Fruit fly (Drosophila melanogaster) whole organism, embryonic: ENCODE measurements around the gene CG42404.

Experiments used
- Ada2b ChIP-seq: fragments of 200-800 bp; sonication (Bioruptor generic); IDR thresholded peaks from 2 replicates; pipeline ENCODE4 v1.3.6; 2022; ENCODE audit warnings: missing biosample characterization, missing genetic modification characterization
- Awh ChIP-seq: fragments of 200-800 bp; sonication (Bioruptor generic); IDR thresholded peaks from 2 replicates; pipeline ENCODE4, ENCODE4 v1.3.6; 2022; ENCODE audit warnings: missing biosample characterization, missing genetic modification characterization
- CG10321 ChIP-seq: fragments of 200-800 bp; sonication (Bioruptor generic); IDR thresholded peaks from 2 replicates; pipeline ENCODE4 v1.3.6; 2022; ENCODE audit warnings: missing biosample characterization, missing genetic modification characterization
- CG10462 ChIP-seq: fragments of 200-800 bp; sonication (Bioruptor generic); optimal IDR thresholded peaks from 2 replicates; lab custom pipeline; 2016; ENCODE audit warnings: missing biosample characterization, missing genetic modification characterization
- CG12236 ChIP-seq: fragments of 200-800 bp; sonication (Bioruptor generic); optimal IDR thresholded peaks from 2 replicates; lab custom pipeline; 2016; ENCODE audit warnings: missing biosample characterization, missing genetic modification characterization
- CG1233 ChIP-seq: fragments of 200-800 bp; sonication (Bioruptor generic); optimal IDR thresholded peaks from 4 replicates; lab custom pipeline; 2018; ENCODE audit warnings: missing biosample characterization, mild to moderate bottlenecking, missing genetic modification characterization
- CG12942 ChIP-seq: fragments of 200-800 bp; sonication (Bioruptor generic); optimal IDR thresholded peaks from 3 replicates; lab custom pipeline; 2016; ENCODE audit warnings: missing biosample characterization, missing genetic modification characterization
- CG14710 ChIP-seq: fragments of 200-800 bp; sonication (Bioruptor generic); optimal IDR thresholded peaks from 3 replicates; lab custom pipeline; 2019; ENCODE audit warnings: missing biosample characterization, mild to moderate bottlenecking, missing genetic modification characterization, moderate library complexity
- CG1602 ChIP-seq: fragments of 200-800 bp; sonication (Bioruptor generic); optimal IDR thresholded peaks from 3 replicates; lab custom pipeline; 2016; ENCODE audit warnings: missing biosample characterization, missing genetic modification characterization
- CG3065 ChIP-seq: fragments of 200-800 bp; sonication (Bioruptor generic); optimal IDR thresholded peaks from 2 replicates; lab custom pipeline; 2016; ENCODE audit warnings: missing biosample characterization, missing genetic modification characterization
- CG3163 ChIP-seq: fragments of 200-800 bp; sonication (Bioruptor generic); optimal IDR thresholded peaks from 3 replicates; lab custom pipeline; 2016; ENCODE audit warnings: missing biosample characterization, missing genetic modification characterization
- CG4707 ChIP-seq: fragments of 200-800 bp; sonication (Bioruptor generic); optimal IDR thresholded peaks from 2 replicates; lab custom pipeline; 2018; ENCODE audit warnings: missing biosample characterization, mild to moderate bottlenecking, missing genetic modification characterization, moderate library complexity
- CG4730 ChIP-seq: fragments of 200-800 bp; sonication (Bioruptor generic); IDR thresholded peaks from 2 replicates; pipeline ENCODE4 v1.3.6; 2022; ENCODE audit warnings: missing biosample characterization, missing genetic modification characterization
- CG4820 ChIP-seq: fragments of 200-800 bp; sonication (Bioruptor generic); optimal IDR thresholded peaks from 3 replicates; lab custom pipeline; 2016; ENCODE audit warnings: missing biosample characterization, missing genetic modification characterization
- CG4854 ChIP-seq: fragments of 200-800 bp; sonication (Bioruptor generic); optimal IDR thresholded peaks from 2 replicates; lab custom pipeline; 2016; ENCODE audit warnings: missing biosample characterization, missing genetic modification characterization, inconsistent platforms
- CG6689 ChIP-seq: fragments of 200-800 bp; sonication (Bioruptor generic); IDR thresholded peaks from 2 replicates; pipeline ENCODE4 v1.3.6; 2022; ENCODE audit warnings: missing biosample characterization, missing genetic modification characterization
- CG6791 ChIP-seq: fragments of 200-800 bp; sonication (Bioruptor generic); IDR thresholded peaks from 3 replicates; pipeline ENCODE4 v1.3.6; 2022; ENCODE audit warnings: missing biosample characterization, missing genetic modification characterization; ENCODE audit not compliant: partially characterized antibody
- CG6813 ChIP-seq: fragments of 200-800 bp; sonication (Bioruptor generic); optimal IDR thresholded peaks from 2 replicates; lab custom pipeline; 2017; ENCODE audit warnings: missing biosample characterization, missing genetic modification characterization, mild to moderate bottlenecking, moderate library complexity, missing genetic modification reagents
- CG7987 ChIP-seq: fragments of 200-800 bp; sonication (Bioruptor generic); optimal IDR thresholded peaks from 2 replicates; lab custom pipeline; 2018; ENCODE audit warnings: missing biosample characterization, mild to moderate bottlenecking, missing genetic modification characterization, moderate library complexity
- Chrac-16 ChIP-seq: fragments of 200-800 bp; sonication (Bioruptor generic); optimal IDR thresholded peaks from 3 replicates; lab custom pipeline; 2016; ENCODE audit warnings: missing biosample characterization, missing genetic modification characterization
- Dbx ChIP-seq: fragments of 200-800 bp; sonication (Bioruptor generic); IDR thresholded peaks from 3 replicates; pipeline ENCODE4 v1.3.6; 2022; ENCODE audit warnings: missing biosample characterization, missing genetic modification characterization
- Dek ChIP-seq: fragments of 200-800 bp; sonication (Bioruptor generic); optimal IDR thresholded peaks from 3 replicates; lab custom pipeline; 2019; ENCODE audit warnings: missing biosample characterization, mild to moderate bottlenecking, missing genetic modification characterization, moderate library complexity
- Ets65A ChIP-seq: fragments of 200-800 bp; sonication (Bioruptor generic); peaks from one replicate; lab custom pipeline; 2016; ENCODE audit warnings: missing biosample characterization, missing genetic modification characterization
- Hand ChIP-seq: fragments of 200-800 bp; sonication (Bioruptor generic); optimal IDR thresholded peaks from 2 replicates; lab custom pipeline; 2017; ENCODE audit warnings: mild to moderate bottlenecking, missing biosample characterization, missing genetic modification reagents, missing genetic modification characterization
- Hr3 ChIP-seq: fragments of 200-800 bp; sonication (Bioruptor generic); optimal IDR thresholded peaks from 3 replicates; lab custom pipeline; 2016; ENCODE audit warnings: missing biosample characterization, missing genetic modification characterization
- MTF-1 ChIP-seq: fragments of 200-800 bp; sonication (Bioruptor generic); optimal IDR thresholded peaks from 2 replicates; lab custom pipeline; 2018; ENCODE audit warnings: missing biosample characterization, mild to moderate bottlenecking, missing genetic modification characterization, borderline replicate concordance
- Mes4 ChIP-seq: fragments of 200-800 bp; sonication (Bioruptor generic); optimal IDR thresholded peaks from 2 replicates; lab custom pipeline; 2016; ENCODE audit warnings: missing biosample characterization, missing genetic modification characterization
- Myb ChIP-seq: fragments of 200-800 bp; sonication (Bioruptor generic); optimal IDR thresholded peaks from 2 replicates; lab custom pipeline; 2016; ENCODE audit warnings: missing biosample characterization, missing genetic modification characterization
- Side ChIP-seq: fragments of 200-800 bp; sonication (Bioruptor generic); optimal IDR thresholded peaks from 2 replicates; lab custom pipeline; 2016; ENCODE audit warnings: missing biosample characterization, missing genetic modification characterization
- Sry-β ChIP-seq: fragments of 200-800 bp; sonication (Bioruptor generic); optimal IDR thresholded peaks from 2 replicates; lab custom pipeline; 2018; ENCODE audit warnings: missing biosample characterization, mild to moderate bottlenecking, missing genetic modification characterization, moderate library complexity
- amos ChIP-seq: fragments of 200-800 bp; sonication (Bioruptor generic); IDR thresholded peaks from 2 replicates; pipeline ENCODE4 v1.3.6; 2022; ENCODE audit warnings: missing biosample characterization, missing genetic modification characterization; ENCODE audit not compliant: partially characterized antibody
- ase ChIP-seq: fragments of 200-800 bp; sonication (Bioruptor generic); IDR thresholded peaks from 3 replicates; pipeline ENCODE4 v1.3.6; 2022; ENCODE audit warnings: missing biosample characterization, missing genetic modification characterization
- chif ChIP-seq, 2 experiments: fragments of 200-800 bp; sonication (Bioruptor generic); optimal IDR thresholded peaks; 3 replicates each; lab custom pipeline; 2016; ENCODE audit warnings: missing biosample characterization in 2 of 2, missing genetic modification characterization in 2 of 2
- chinmo ChIP-seq: fragments of 200-800 bp; sonication (Bioruptor generic); IDR thresholded peaks from 4 replicates; pipeline ENCODE4 v1.3.6; 2022; ENCODE audit warnings: missing biosample characterization, missing genetic modification characterization; ENCODE audit not compliant: partially characterized antibody
- cwo ChIP-seq: fragments of 200-800 bp; sonication (Bioruptor generic); optimal IDR thresholded peaks from 3 replicates; lab custom pipeline; 2017; ENCODE audit warnings: missing biosample characterization, missing genetic modification characterization, mild to moderate bottlenecking, moderate library complexity, missing genetic modification reagents
- dm ChIP-seq: fragments of 200-800 bp; sonication (Bioruptor generic); optimal IDR thresholded peaks from 3 replicates; lab custom pipeline; 2016; ENCODE audit warnings: missing biosample characterization, missing genetic modification characterization
- h ChIP-seq: fragments of >200 bp; optimal IDR thresholded peaks from 2 replicates; lab custom pipeline; 2017
- hth ChIP-seq: fragments of >200 bp; optimal IDR thresholded peaks from 2 replicates; lab custom pipeline; 2017; ENCODE audit warnings: inconsistent platforms
- inv ChIP-seq: fragments of 200-800 bp; sonication (Bioruptor generic); IDR thresholded peaks from 2 replicates; pipeline ENCODE4 v1.3.6; 2022; ENCODE audit warnings: missing biosample characterization, missing genetic modification characterization; ENCODE audit not compliant: partially characterized antibody
- jing ChIP-seq: fragments of 200-800 bp; sonication (Bioruptor generic); optimal IDR thresholded peaks from 2 replicates; lab custom pipeline; 2018; ENCODE audit warnings: missing biosample characterization, mild to moderate bottlenecking, missing genetic modification characterization
- lab ChIP-seq: fragments of 200-800 bp; sonication (Bioruptor generic); optimal IDR thresholded peaks from 3 replicates; lab custom pipeline; 2017; ENCODE audit warnings: missing biosample characterization, missing genetic modification characterization, mild to moderate bottlenecking, moderate library complexity, missing genetic modification reagents
- onecut ChIP-seq: fragments of 200-800 bp; sonication (Bioruptor generic); IDR thresholded peaks from 2 replicates; pipeline ENCODE4 v1.3.6; 2022; ENCODE audit warnings: missing biosample characterization, missing genetic modification characterization
- phol ChIP-seq: fragments of 200-800 bp; sonication (Bioruptor generic); optimal IDR thresholded peaks from 3 replicates; lab custom pipeline; 2018; ENCODE audit warnings: missing biosample characterization, mild to moderate bottlenecking, missing genetic modification characterization, moderate library complexity
- pnt ChIP-seq: fragments of 200-800 bp; sonication (Bioruptor generic); optimal IDR thresholded peaks from 3 replicates; lab custom pipeline; 2016; ENCODE audit warnings: missing biosample characterization, missing genetic modification characterization
- row ChIP-seq: fragments of 200-800 bp; sonication (Bioruptor generic); IDR thresholded peaks from 3 replicates; pipeline ENCODE4 v1.3.6; 2022; ENCODE audit warnings: missing biosample characterization, missing genetic modification characterization
- sim ChIP-seq: fragments of 200-800 bp; sonication (Bioruptor generic); IDR thresholded peaks from 2 replicates; pipeline ENCODE4 v1.3.6; 2022; ENCODE audit warnings: missing biosample characterization, missing genetic modification characterization
- sisA ChIP-seq: fragments of 200-800 bp; sonication (Bioruptor generic); IDR thresholded peaks from 2 replicates; pipeline ENCODE4 v1.3.6; 2022; ENCODE audit warnings: missing biosample characterization, missing genetic modification characterization
- ssp ChIP-seq: fragments of 200-800 bp; sonication (Bioruptor generic); IDR thresholded peaks from 2 replicates; pipeline ENCODE4 v1.3.6; 2022; ENCODE audit warnings: missing biosample characterization, missing genetic modification characterization
- twi ChIP-seq: fragments of 200-800 bp; optimal IDR thresholded peaks from 2 replicates; lab custom pipeline; 2019; ENCODE audit warnings: missing biosample characterization, mild to moderate bottlenecking, missing genetic modification characterization, moderate library complexity
- zen ChIP-seq: fragments of 200-800 bp; sonication (Bioruptor generic); optimal IDR thresholded peaks from 3 replicates; lab custom pipeline; 2018; ENCODE audit warnings: missing biosample characterization, mild to moderate bottlenecking, missing genetic modification characterization, moderate library complexity
- zfh2 ChIP-seq: fragments of 200-800 bp; sonication (Bioruptor generic); optimal IDR thresholded peaks from 2 replicates; lab custom pipeline; 2016; ENCODE audit warnings: missing biosample characterization, missing genetic modification characterization

Gene CG42404

dm6 chr3R:15250454-15250853 is 560 bp downstream of the CG42404 start (continued):
- TF ChIP-seq CG10321 (peak; percentile 30; the same call in 1 of the 2 replicates), Myb (no peak), CG12942 (GFP tag; lab: Kevin White, UChicago) (peak; percentile 11), CG6689 (GFP tag; lab: Robert Waterston, UW) (peak; percentile 64), CG10462 (GFP tag; lab: Kevin White, UChicago) (no peak), chinmo (GFP tag; lab: Robert Waterston, UW) (0 out of 4 replicates have a peak, but pooled peaks have one; percentile 18), sisA (GFP tag; lab: Robert Waterston, UW) (peak; percentile 63), zfh2 (GFP tag; lab: Kevin White, UChicago) (peak; percentile 32), Side (no peak), CG3065 (GFP tag; lab: Kevin White, UChicago) (no peak), CG6791 (GFP tag; lab: Robert Waterston, UW) (no peak), Mes4 (GFP tag; lab: Kevin White, UChicago) (no peak), CG4707 (GFP tag; lab: Kevin White, UChicago) (peak; percentile 4), CG7987 (GFP tag; lab: Kevin White, UChicago) (no peak), onecut (peak; percentile 51), ssp (GFP tag; lab: Robert Waterston, UW) (peak; percentile 53), cwo (GFP tag; lab: Kevin White, UChicago) (peak; percentile 72), CG1233 (no peak), hth (lab: Kevin White, UChicago) (no peak), inv (no peak), row (GFP tag; lab: Robert Waterston, UW) (peak; percentile 90), CG14710 (tag; lab: Kevin White, UChicago) (no peak), zen (tag; lab: Kevin White, UChicago) (no peak), Dbx (GFP tag; lab: Robert Waterston, UW) (peak; percentile 78), Chrac-16 (GFP tag; lab: Kevin White, UChicago) (peak; percentile 35), h (no peak), pnt (GFP tag; lab: Kevin White, UChicago) (no peak), chif (GFP tag; optimal IDR thresholded peaks at IDR 0.05; lab: Kevin White, UChicago) (no peak), Ada2b (peak; percentile 74), CG12236 (GFP tag; lab: Kevin White, UChicago) (no peak), Dek (tag; lab: Kevin White, UChicago) (peak; percentile 74), twi (tag; lab: Kevin White, UChicago) (no peak), ase (GFP tag; lab: Robert Waterston, UW) (peak; percentile 56; the same call in 2 of the 3 replicates), Sry-β (no peak), MTF-1 (GFP tag; lab: Kevin White, UChicago) (no peak), CG6813 (GFP tag; lab: Kevin White, UChicago) (peak; percentile 66), dm (GFP tag; lab: Kevin White, UChicago) (no peak), lab (GFP tag; lab: Kevin White, UChicago) (peak; percentile 92), Hand (GFP tag; lab: Kevin White, UChicago) (peak; percentile 89), sim (GFP tag; lab: Robert Waterston, UW) (no peak), amos (no peak), jing (GFP tag; lab: Kevin White, UChicago) (no peak), phol (tag; lab: Kevin White, UChicago) (peak; percentile 31), CG4730 (GFP tag; lab: Robert Waterston, UW) (peak; percentile 62), Ets65A (GFP tag; lab: Kevin White, UChicago) (peak; percentile 89), Awh (no peak; the same call in 1 of the 2 replicates), CG3163 (no peak), CG1602 (GFP tag; lab: Kevin White, UChicago) (no peak), Hr3 (peak; percentile 62), CG4820 (GFP tag; lab: Kevin White, UChicago) (no peak), CG4854 (GFP tag; lab: Kevin White, UChicago) (no peak)
